Worm (Caenorhabditis elegans): ENCODE results near the gene EEED8.12.

EEED8.12 gene

ce11 chrII:5408924-5409323 lies at the start of gene EEED8.12, which contains the start of gene EEED8.4:
Gene EEED8.12, minus strand, starts transcription at chrII:5409024.
Gene EEED8.4, plus strand, starts transcription at chrII:5409319.
- TF ChIP-seq him-1 (tag; optimal IDR thresholded peaks at IDR 0.05) (no peak), W03F9.2 (tag; optimal IDR thresholded peaks at IDR 0.05) (no peak), dao-5 (tag; optimal IDR thresholded peaks at IDR 0.05) (no peak)

ce11 chrII:5455650-5456355 lies 47.0 kb upstream of the EEED8.12 start, which contains the start of gene daz-1:
Gene daz-1, plus strand, starts transcription at chrII:5456305.
- no peak for TF ChIP-seq him-1 (tag; optimal IDR thresholded peaks at IDR 0.05)
- no peak for TF ChIP-seq W03F9.2 (tag; optimal IDR thresholded peaks at IDR 0.05)
- TF ChIP-seq dao-5 (tag; optimal IDR thresholded peaks at IDR 0.05) = no peak

ce11 chrII:5453547-5453946 lies 44.7 kb upstream of the EEED8.12 start, which contains the start of gene dhs-5:
Gene dhs-5, plus strand, starts transcription at chrII:5453847.
- no peak for TF ChIP-seq W03F9.2 (tag; optimal IDR thresholded peaks at IDR 0.05)
- no peak for TF ChIP-seq him-1 (tag; optimal IDR thresholded peaks at IDR 0.05)
- TF ChIP-seq dao-5 (tag; optimal IDR thresholded peaks at IDR 0.05) = no peak

- TF ChIP-seq him-1 (tag; optimal IDR thresholded peaks at IDR 0.05) (no peak), W03F9.2 (tag; optimal IDR thresholded peaks at IDR 0.05) (no peak), dao-5 (tag; optimal IDR thresholded peaks at IDR 0.05) (no peak)
Measured at ce11 chrII:5451278-5451677, 42.5 kb upstream of the EEED8.12 start.

- TF ChIP-seq dao-5 (tag; optimal IDR thresholded peaks at IDR 0.05) (no peak), W03F9.2 (tag; optimal IDR thresholded peaks at IDR 0.05) (no peak), him-1 (tag; optimal IDR thresholded peaks at IDR 0.05) (no peak)
Measured at ce11 chrII:5449620-5450019, 40.8 kb upstream of the EEED8.12 start.

- TF ChIP-seq him-1 (tag; optimal IDR thresholded peaks at IDR 0.05) (no peak), dao-5 (tag; optimal IDR thresholded peaks at IDR 0.05) (no peak), W03F9.2 (tag; optimal IDR thresholded peaks at IDR 0.05) (no peak)
Measured at ce11 chrII:5449219-5449618, 40.4 kb upstream of the EEED8.12 start.

- TF ChIP-seq him-1 (tag; optimal IDR thresholded peaks at IDR 0.05) (no peak), dao-5 (tag; optimal IDR thresholded peaks at IDR 0.05) (no peak), W03F9.2 (tag; optimal IDR thresholded peaks at IDR 0.05) (no peak)
Measured at ce11 chrII:5447381-5447780, 38.6 kb upstream of the EEED8.12 start, which contains the start of gene cex-1. Gene cex-1, plus strand, starts transcription at chrII:5447681.

ce11 chrII:5446506-5446905 lies 37.7 kb upstream of the EEED8.12 start, which contains the start of gene nmr-1:
Gene nmr-1, minus strand, starts transcription at chrII:5446606.
- TF ChIP-seq dao-5 (tag; optimal IDR thresholded peaks at IDR 0.05) (no peak), him-1 (tag; optimal IDR thresholded peaks at IDR 0.05) (no peak), W03F9.2 (tag; optimal IDR thresholded peaks at IDR 0.05) (no peak)

ce11 chrII:5437586-5437985 lies 28.8 kb upstream of the EEED8.12 start, which contains the start of gene F07F6.1:
Gene F07F6.1, plus strand, starts transcription at chrII:5437886.
- no peak for TF ChIP-seq W03F9.2 (tag; optimal IDR thresholded peaks at IDR 0.05)
- no peak for TF ChIP-seq him-1 (tag; optimal IDR thresholded peaks at IDR 0.05)
- no peak for TF ChIP-seq dao-5 (tag; optimal IDR thresholded peaks at IDR 0.05)

- TF ChIP-seq dao-5 (tag; optimal IDR thresholded peaks at IDR 0.05) = no peak
- TF ChIP-seq him-1 (tag; optimal IDR thresholded peaks at IDR 0.05) = no peak
- no peak for TF ChIP-seq W03F9.2 (tag; optimal IDR thresholded peaks at IDR 0.05)
Measured at ce11 chrII:5436833-5437232, 28.0 kb upstream of the EEED8.12 start, which contains the start of gene dct-5. Gene dct-5, minus strand, starts transcription at chrII:5436933.

ce11 chrII:5433069-5433468 lies 24.2 kb upstream of the EEED8.12 start, which contains the start of gene srx-114:
Gene srx-114, minus strand, starts transcription at chrII:5433169.
- TF ChIP-seq dao-5 (tag; optimal IDR thresholded peaks at IDR 0.05) (no peak), him-1 (tag; optimal IDR thresholded peaks at IDR 0.05) (no peak), W03F9.2 (tag; optimal IDR thresholded peaks at IDR 0.05) (no peak)

ce11 chrII:5429522-5430257 lies 20.9 kb upstream of the EEED8.12 start, which contains the start of the genes F07F6.4 and F07F6.2:
Gene F07F6.4, minus strand, starts transcription at chrII:5429572.
Gene F07F6.2, plus strand, starts transcription at chrII:5430207.
- TF ChIP-seq him-1 (tag; optimal IDR thresholded peaks at IDR 0.05) (no peak), W03F9.2 (tag; optimal IDR thresholded peaks at IDR 0.05) (peak; percentile 6), dao-5 (tag; optimal IDR thresholded peaks at IDR 0.05) (no peak)

- TF ChIP-seq dao-5 (tag; optimal IDR thresholded peaks at IDR 0.05) (no peak), W03F9.2 (tag; optimal IDR thresholded peaks at IDR 0.05) (no peak), him-1 (tag; optimal IDR thresholded peaks at IDR 0.05) (no peak)
Measured at ce11 chrII:5426470-5426869, 17.6 kb upstream of the EEED8.12 start.

- TF ChIP-seq dao-5 (tag; optimal IDR thresholded peaks at IDR 0.05) (no peak), him-1 (tag; optimal IDR thresholded peaks at IDR 0.05) (no peak), W03F9.2 (tag; optimal IDR thresholded peaks at IDR 0.05) (no peak)
Measured at ce11 chrII:5426054-5426453, 17.2 kb upstream of the EEED8.12 start.
